Worm (Caenorhabditis elegans): ENCODE results near the gene Y54F10AM.15.

DNA sequence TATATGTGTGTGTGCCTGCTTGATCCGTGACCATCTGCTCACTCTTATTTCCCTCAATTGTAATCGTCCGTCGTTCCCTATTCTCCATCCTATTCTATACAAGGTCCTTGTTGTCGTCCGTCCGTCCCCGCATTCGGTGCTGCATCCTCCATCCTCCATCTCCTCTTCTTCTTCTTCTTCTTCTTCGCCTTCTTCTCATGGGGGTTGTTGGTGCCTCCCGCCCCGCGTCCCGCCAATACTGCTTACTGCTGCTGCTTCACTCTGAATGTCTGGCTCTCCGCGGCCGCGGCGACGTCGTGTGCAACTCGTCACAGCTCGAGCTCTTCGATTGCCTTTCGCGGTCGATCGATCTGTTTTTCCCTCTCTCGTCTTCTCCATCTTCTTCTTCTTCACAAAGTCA lies 6.6 kb upstream of the Y54F10AM.15 start:
- TF ChIP-seq drap-1 (GFP tag; optimal IDR thresholded peaks at IDR 0.05) (peak; percentile 49), nhr-237 (tag; optimal IDR thresholded peaks at IDR 0.05) (no peak)
